Worm (Caenorhabditis elegans) whole organism, late embryonic: ENCODE results near the gene rbm-22.

Source experiments
- C08G9.2 ChIP-seq: sonication (generic microtip); optimal IDR thresholded peaks from 2 replicates; lab custom pipeline; 2016; ENCODE audit warnings: mild to moderate bottlenecking, missing genetic modification characterization, moderate library complexity, missing compliant biosample characterization
- ahr-1 ChIP-seq: sonication (generic microtip); optimal IDR thresholded peaks from 2 replicates; lab custom pipeline; 2016; ENCODE audit warnings: missing genetic modification characterization, missing compliant biosample characterization
- ceh-14 ChIP-seq: sonication (generic microtip); optimal IDR thresholded peaks from 2 replicates; lab custom pipeline; 2016; ENCODE audit warnings: missing genotype, missing genetic modification characterization, missing compliant biosample characterization
- ceh-19 ChIP-seq: fragments of 200-800 bp; sonication (Bioruptor generic); optimal IDR thresholded peaks from 2 replicates; lab custom pipeline; 2018; ENCODE audit warnings: mild to moderate bottlenecking, missing genetic modification characterization, missing compliant biosample characterization
- ceh-24 ChIP-seq: sonication (generic microtip); optimal IDR thresholded peaks from 2 replicates; lab custom pipeline; 2016; ENCODE audit warnings: mild to moderate bottlenecking, missing genetic modification characterization, missing compliant biosample characterization
- ceh-30 ChIP-seq: fragments of 150-350 bp; optimal IDR thresholded peaks from 2 replicates; lab custom pipeline; 2014; ENCODE audit warnings: missing biosample characterization, missing genetic modification characterization
- ceh-31 ChIP-seq: sonication (generic microtip); optimal IDR thresholded peaks from 2 replicates; lab custom pipeline; 2016; ENCODE audit warnings: missing genetic modification characterization, missing compliant biosample characterization
- ceh-34 ChIP-seq: sonication (generic microtip); optimal IDR thresholded peaks from 2 replicates; lab custom pipeline; 2016; ENCODE audit warnings: mild to moderate bottlenecking, missing genetic modification characterization, missing compliant biosample characterization
- ceh-48 ChIP-seq: sonication (generic microtip); optimal IDR thresholded peaks from 2 replicates; lab custom pipeline; 2016; ENCODE audit warnings: missing genetic modification characterization, inconsistent platforms, missing compliant biosample characterization
- ceh-6 ChIP-seq: fragments of 200-800 bp; sonication (Bioruptor generic); optimal IDR thresholded peaks from 2 replicates; lab custom pipeline; 2018; ENCODE audit warnings: mild to moderate bottlenecking, missing genetic modification characterization, missing compliant biosample characterization
- ceh-9 ChIP-seq: sonication (generic microtip); optimal IDR thresholded peaks from 2 replicates; lab custom pipeline; 2016; ENCODE audit warnings: mild to moderate bottlenecking, missing genetic modification characterization, inconsistent platforms, missing compliant biosample characterization
- elt-2 ChIP-seq: sonication (generic microtip); optimal IDR thresholded peaks from 2 replicates; lab custom pipeline; 2016; ENCODE audit warnings: missing genetic modification reagents, missing genetic modification characterization, missing compliant biosample characterization
- elt-4 ChIP-seq: sonication (generic microtip); optimal IDR thresholded peaks from 2 replicates; lab custom pipeline; 2016; ENCODE audit warnings: missing genetic modification characterization, missing compliant biosample characterization
- ets-4 ChIP-seq: sonication (generic microtip); optimal IDR thresholded peaks from 2 replicates; lab custom pipeline; 2016; ENCODE audit warnings: missing genetic modification characterization, missing compliant biosample characterization
- eyg-1 ChIP-seq: sonication (generic microtip); optimal IDR thresholded peaks from 2 replicates; lab custom pipeline; 2016; ENCODE audit warnings: missing genotype, missing genetic modification characterization, missing compliant biosample characterization
- fax-1 ChIP-seq: sonication (generic microtip); optimal IDR thresholded peaks from 2 replicates; lab custom pipeline; 2016; ENCODE audit warnings: missing genotype, missing genetic modification characterization, missing compliant biosample characterization
- fkh-6 ChIP-seq: sonication (generic microtip); optimal IDR thresholded peaks from 2 replicates; lab custom pipeline; 2016; ENCODE audit warnings: missing genetic modification characterization, missing compliant biosample characterization
- hlh-13 ChIP-seq: fragments of 200-800 bp; sonication (Bioruptor generic); optimal IDR thresholded peaks from 2 replicates; lab custom pipeline; 2018; ENCODE audit warnings: mild to moderate bottlenecking, missing genetic modification characterization, missing compliant biosample characterization
- hlh-15 ChIP-seq: sonication (generic microtip); optimal IDR thresholded peaks from 2 replicates; lab custom pipeline; 2016; ENCODE audit warnings: missing genetic modification characterization, missing compliant biosample characterization
- hlh-6 ChIP-seq: sonication (generic microtip); optimal IDR thresholded peaks from 2 replicates; lab custom pipeline; 2016; ENCODE audit warnings: missing genotype, missing genetic modification characterization, missing compliant biosample characterization
- hlh-8 ChIP-seq: sonication (generic microtip); optimal IDR thresholded peaks from 2 replicates; lab custom pipeline; 2016; ENCODE audit warnings: missing genotype, missing genetic modification characterization, missing compliant biosample characterization
- lin-11 ChIP-seq: fragments of 200-800 bp; sonication (Bioruptor generic); optimal IDR thresholded peaks from 2 replicates; lab custom pipeline; 2018; ENCODE audit warnings: mild to moderate bottlenecking, missing genetic modification characterization, missing compliant biosample characterization
- nhr-11 ChIP-seq: fragments of 150-350 bp; optimal IDR thresholded peaks from 2 replicates; lab custom pipeline; 2014; ENCODE audit warnings: missing biosample characterization, missing genetic modification characterization
- odd-2 ChIP-seq: sonication (generic microtip); optimal IDR thresholded peaks from 2 replicates; lab custom pipeline; 2017; ENCODE audit warnings: antibody characterized with exemption, mild to moderate bottlenecking, missing genetic modification characterization, missing compliant biosample characterization
- pag-3 ChIP-seq: sonication (generic microtip); optimal IDR thresholded peaks from 2 replicates; lab custom pipeline; 2016; ENCODE audit warnings: missing compliant biosample characterization, missing genetic modification characterization, borderline replicate concordance
- pax-1 ChIP-seq: fragments of 150-350 bp; optimal IDR thresholded peaks from 2 replicates; lab custom pipeline; 2014; ENCODE audit warnings: missing biosample characterization, missing genetic modification characterization
- pha-2 ChIP-seq: sonication (generic microtip); optimal IDR thresholded peaks from 2 replicates; lab custom pipeline; 2017; ENCODE audit warnings: mild to moderate bottlenecking, missing genetic modification characterization, missing compliant biosample characterization
- pha-4 ChIP-seq: fragments of 150-350 bp; optimal IDR thresholded peaks from 2 replicates; lab custom pipeline; 2018; ENCODE audit warnings: missing biosample characterization, missing genetic modification reagents, missing genetic modification characterization
- tbx-2 ChIP-seq: sonication (generic microtip); optimal IDR thresholded peaks from 2 replicates; lab custom pipeline; 2016; ENCODE audit warnings: missing genetic modification characterization, missing compliant biosample characterization
- tbx-7 ChIP-seq: sonication (generic microtip); optimal IDR thresholded peaks from 2 replicates; lab custom pipeline; 2016; ENCODE audit warnings: missing genotype, missing genetic modification characterization, missing compliant biosample characterization
- unc-3 ChIP-seq, 2 experiments: fragments of 200-800 bp in 1 of 2; sonication (Bioruptor generic) in 1 of 2; sonication (generic microtip) in 1 of 2; conservative IDR thresholded peaks in 1 of 2; optimal IDR thresholded peaks in 1 of 2; 2 replicates each; pipeline versions ENCODE4 v1.3.6 to Lab custom; 2016 to 2022; ENCODE audit warnings: missing compliant biosample characterization in 2 of 2, missing genetic modification characterization in 2 of 2, missing genetic modification reagents in 1 of 2
- unc-42 ChIP-seq: sonication (generic microtip); optimal IDR thresholded peaks from 2 replicates; lab custom pipeline; 2016; ENCODE audit warnings: missing genotype, missing genetic modification characterization, missing compliant biosample characterization
- unc-55 ChIP-seq: sonication (generic microtip); optimal IDR thresholded peaks from 2 replicates; lab custom pipeline; 2017; ENCODE audit warnings: missing biosample characterization, missing genetic modification reagents, missing genetic modification characterization
- zip-5 ChIP-seq: sonication (generic microtip); optimal IDR thresholded peaks from 2 replicates; lab custom pipeline; 2016; ENCODE audit warnings: missing genetic modification characterization, missing compliant biosample characterization

The rbm-22 gene

DNA sequence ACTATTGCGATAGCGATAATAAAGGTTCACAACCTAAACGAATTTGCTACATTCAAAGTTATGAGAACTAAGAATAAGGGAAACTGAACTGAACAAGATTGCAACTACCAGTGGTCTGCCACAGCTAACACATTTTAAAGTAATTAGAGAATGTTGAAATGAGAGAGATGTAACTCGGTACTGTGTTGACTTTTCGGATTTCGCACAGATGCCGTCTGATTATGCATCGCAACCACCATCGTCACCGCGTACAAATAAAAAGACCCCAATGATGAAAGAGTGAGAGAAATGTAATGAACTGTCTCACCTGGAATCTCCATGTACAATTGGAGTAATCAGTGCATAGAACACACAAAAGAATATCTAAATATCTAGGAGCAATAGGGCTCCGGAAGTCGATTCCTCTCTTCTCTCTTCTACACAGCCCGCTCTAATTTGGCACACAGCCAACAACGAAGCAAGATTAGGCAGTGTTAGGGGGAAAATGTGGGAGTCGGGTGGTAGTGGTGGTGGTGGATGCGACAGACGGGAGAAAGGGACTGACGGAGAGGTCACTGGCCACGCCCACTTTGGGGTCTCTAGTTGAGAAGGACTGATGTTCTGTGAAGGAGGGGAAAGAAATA lies 7.5 kb downstream of the rbm-22 start, which contains the start of gene F13E9.11:
TSS of gene F13E9.11 (minus strand) at position 507 of the 623 bp plus-strand sequence.
- no peak for TF ChIP-seq zip-5 (tag; lab: Kevin White, UChicago)
- TF ChIP-seq ahr-1 (tag; lab: Kevin White, UChicago), result no peak
- peak; percentile 23 for TF ChIP-seq ceh-14
- TF ChIP-seq unc-3 (GFP tag; conservative IDR thresholded peaks at IDR 0.05; lab: Robert Waterston, UW), result no peak
- TF ChIP-seq unc-3 (tag; optimal IDR thresholded peaks at IDR 0.05; lab: Kevin White, UChicago), result no peak
- TF ChIP-seq elt-4 (tag; lab: Kevin White, UChicago), result no peak
- no peak for TF ChIP-seq pha-4 (tag; lab: Kevin White, UChicago)
- no peak for TF ChIP-seq ceh-19 (GFP tag; lab: Kevin White, UChicago)
- TF ChIP-seq ceh-30 (tag; lab: Kevin White, UChicago), result no peak
- TF ChIP-seq ceh-9 (tag; lab: Kevin White, UChicago), result no peak
- TF ChIP-seq unc-55, result no peak
- TF ChIP-seq fax-1 (tag; lab: Kevin White, UChicago), result peak; percentile 40
- TF ChIP-seq hlh-15 (tag; lab: Kevin White, UChicago), result no peak
- peak; percentile 55 for TF ChIP-seq ceh-31 (tag; lab: Kevin White, UChicago)
- peak; percentile 65 for TF ChIP-seq hlh-6
- no peak for TF ChIP-seq hlh-8
- TF ChIP-seq hlh-13 (GFP tag; lab: Kevin White, UChicago), result no peak
- TF ChIP-seq pag-3 (tag; lab: Kevin White, UChicago), result peak; percentile 38
- no peak for TF ChIP-seq ceh-48 (tag; lab: Kevin White, UChicago)
- peak; percentile 61 for TF ChIP-seq unc-42 (tag; lab: Kevin White, UChicago)
- TF ChIP-seq tbx-2, result no peak
- TF ChIP-seq nhr-11, result no peak
- TF ChIP-seq, all 69 proteins: peak for 6

DNA sequence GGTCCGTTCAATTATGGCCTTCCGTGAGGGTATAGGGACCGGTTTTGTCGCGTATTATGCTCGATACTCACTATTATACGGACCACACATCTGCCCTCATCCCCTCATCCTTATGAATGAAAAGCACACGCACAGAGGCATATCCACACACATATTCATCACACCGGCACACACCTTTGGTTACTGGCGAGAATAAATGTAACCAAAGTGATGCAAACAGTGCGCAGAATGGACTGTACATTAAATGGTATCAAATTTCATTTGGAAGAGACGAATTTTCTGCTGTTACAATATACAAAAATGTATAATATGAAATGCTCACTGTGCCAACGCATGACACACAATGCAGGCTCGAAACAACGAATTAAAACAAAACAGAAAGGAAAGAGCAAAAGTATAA lies 8.4 kb downstream of the rbm-22 start:
- TF ChIP-seq ceh-34 (tag; lab: Kevin White, UChicago), result peak; percentile 79
- no peak for TF ChIP-seq ceh-6 (GFP tag; lab: Kevin White, UChicago)
- TF ChIP-seq pha-2 (tag; lab: Kevin White, UChicago), result peak; percentile 5
- TF ChIP-seq pax-1 (tag; lab: Kevin White, UChicago), result no peak
- TF ChIP-seq nhr-11, result no peak
- TF ChIP-seq eyg-1, result no peak
- TF ChIP-seq, all 69 proteins: peak for 2

DNA sequence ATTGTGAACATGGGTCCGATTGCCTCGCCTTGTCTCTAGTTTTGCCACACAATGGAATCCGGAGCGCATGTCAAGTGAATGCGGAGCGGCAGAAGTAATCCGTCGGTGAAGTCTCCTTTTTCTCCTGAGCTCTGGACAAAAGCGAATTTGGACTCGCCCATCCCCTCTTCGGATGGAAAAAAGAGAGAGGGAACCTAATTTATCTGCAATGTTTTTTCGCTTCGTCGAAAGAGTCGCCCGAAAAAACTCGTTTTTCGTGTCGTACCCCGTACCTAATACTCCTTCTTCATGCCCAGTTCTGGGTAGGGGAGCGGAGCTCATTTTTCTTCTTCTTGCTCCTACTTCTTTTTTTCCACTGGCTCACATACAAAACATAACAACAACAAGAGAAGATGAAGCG lies 9.0 kb downstream of the rbm-22 start:
- TF ChIP-seq elt-2 (tag; lab: Kevin White, UChicago), result no peak
- TF ChIP-seq ets-4 (tag; lab: Kevin White, UChicago), result no peak
- TF ChIP-seq C08G9.2 (tag; lab: Kevin White, UChicago), result no peak
- no peak for TF ChIP-seq tbx-7 (tag; lab: Kevin White, UChicago)
- TF ChIP-seq fkh-6 (tag; lab: Kevin White, UChicago), result no peak
- peak; percentile 70 for TF ChIP-seq unc-42 (tag; lab: Kevin White, UChicago)
- no peak for TF ChIP-seq pha-4 (tag; lab: Kevin White, UChicago)

DNA sequence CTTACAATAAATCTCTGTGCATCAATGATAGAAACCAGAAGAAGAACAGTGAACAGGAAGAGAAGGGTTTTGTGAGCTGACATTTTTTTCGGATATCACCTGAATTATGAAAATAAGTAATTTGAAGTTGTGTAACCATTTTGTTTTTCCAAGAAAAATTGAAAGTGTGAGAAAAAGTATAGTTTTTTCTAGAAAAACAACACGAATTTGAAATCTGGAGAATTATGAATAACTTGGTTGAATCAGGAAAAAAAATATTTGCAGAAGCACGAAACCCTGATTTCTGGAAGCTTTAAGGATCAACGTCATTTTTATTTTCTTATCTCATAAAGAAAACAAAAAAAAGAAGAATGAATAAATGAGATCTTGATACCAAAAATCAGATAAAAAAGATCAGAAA lies 13.3 kb downstream of the rbm-22 start, which contains the start of gene F13E9.12:
TSS of gene F13E9.12 (minus strand) at position 101 of the 400 bp plus-strand sequence.
- TF ChIP-seq odd-2 (tag; lab: Kevin White, UChicago) (no peak), lin-11 (no peak), unc-55 (no peak), ceh-24 (no peak)
- TF ChIP-seq, all 69 proteins: peak for 0

DNA sequence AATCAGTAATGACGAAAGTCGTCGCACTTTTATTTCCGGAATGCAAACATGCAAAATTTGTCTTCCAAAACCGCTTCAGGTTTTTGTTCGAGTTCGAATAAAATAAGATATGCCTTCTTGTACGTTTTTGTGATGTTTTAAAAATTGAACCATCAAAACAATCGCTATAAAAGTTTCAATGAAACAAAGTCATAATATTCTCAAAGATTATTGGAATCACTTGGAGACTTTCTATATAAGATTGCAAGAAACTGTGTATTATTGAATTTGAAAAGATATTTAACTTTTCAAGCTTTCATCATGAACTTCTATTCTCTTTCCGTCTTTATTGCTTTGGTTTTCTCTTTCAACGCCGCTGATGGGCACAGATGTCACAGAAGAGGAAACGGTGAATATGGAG lies 15.6 kb downstream of the rbm-22 start, which contains the start of gene fipr-14:
TSS of gene fipr-14 (plus strand) at position 301 of the 400 bp plus-strand sequence.
- TF ChIP-seq lin-11, result no peak
